Worm (Caenorhabditis elegans): ENCODE results near the gene str-181.

Gene str-181

ce11 chrV:12727104-12727637 lies 8.6 kb upstream of the str-181 start, which contains the start of gene R11D1.13:
TSS of gene R11D1.13 (plus strand) at chrV:12727154.
- TF ChIP-seq nhr-67 (tag; optimal IDR thresholded peaks at IDR 0.05), result no peak
- no peak for TF ChIP-seq ama-1 (optimal IDR thresholded peaks at IDR 0.05)
- TF ChIP-seq skn-1 (tag; optimal IDR thresholded peaks at IDR 0.05), result no peak
- TF ChIP-seq pqm-1 (tag; optimal IDR thresholded peaks at IDR 0.05), result no peak
- no peak for TF ChIP-seq ceh-28 (tag; optimal IDR thresholded peaks at IDR 0.05)
- TF ChIP-seq lsy-12 (tag; optimal IDR thresholded peaks at IDR 0.05), result no peak
- no peak for TF ChIP-seq fkh-2 (tag; optimal IDR thresholded peaks at IDR 0.05)
- no peak for TF ChIP-seq fkh-10 (GFP tag; optimal IDR thresholded peaks at IDR 0.05)
- TF ChIP-seq ztf-4 (tag; optimal IDR thresholded peaks at IDR 0.05), result no peak
- TF ChIP-seq zag-1 (tag; optimal IDR thresholded peaks at IDR 0.05), result no peak

DNA sequence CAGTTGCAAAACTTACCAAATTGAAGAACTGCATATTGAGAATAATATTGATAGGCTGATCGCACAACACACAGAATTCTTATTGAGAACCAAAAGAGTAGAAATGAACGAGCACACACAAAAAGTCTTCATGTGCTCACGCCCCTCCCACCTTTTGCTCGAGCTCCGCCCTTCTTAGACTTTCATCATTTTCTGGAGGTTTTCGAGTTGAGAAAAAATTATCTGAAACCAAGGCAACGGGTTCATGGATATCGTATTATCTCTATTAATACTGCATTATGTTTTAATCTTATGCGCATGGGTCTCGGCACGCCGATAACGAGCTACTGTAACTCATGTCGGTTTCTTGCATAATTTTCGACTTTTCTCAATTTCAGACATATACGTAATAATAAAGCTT lies 7.4 kb upstream of the str-181 start, which contains the start of gene R11D1.12:
R11D1.12 (minus strand) TSS at position 101 of the 400 bp plus-strand sequence.
- TF ChIP-seq lsy-12 (tag; optimal IDR thresholded peaks at IDR 0.05) (no peak), ceh-9 (tag; optimal IDR thresholded peaks at IDR 0.05) (no peak), elt-3 (tag; optimal IDR thresholded peaks at IDR 0.05) (no peak), nhr-25 (tag; optimal IDR thresholded peaks at IDR 0.05) (no peak), ZK546.5 (tag; optimal IDR thresholded peaks at IDR 0.05) (no peak), egl-5 (tag; optimal IDR thresholded peaks at IDR 0.05) (no peak), nhr-28 (tag; optimal IDR thresholded peaks at IDR 0.05) (no peak), fkh-2 (tag; optimal IDR thresholded peaks at IDR 0.05) (no peak), fkh-10 (GFP tag; optimal IDR thresholded peaks at IDR 0.05) (no peak), unc-39 (tag; optimal IDR thresholded peaks at IDR 0.05) (no peak), hmg-11 (tag; optimal IDR thresholded peaks at IDR 0.05) (no peak), fos-1 (tag; optimal IDR thresholded peaks at IDR 0.05) (no peak), ceh-16 (tag; optimal IDR thresholded peaks at IDR 0.05) (no peak), jun-1 (tag; optimal IDR thresholded peaks at IDR 0.05) (no peak), nhr-77 (tag; optimal IDR thresholded peaks at IDR 0.05) (no peak), ceh-28 (tag; optimal IDR thresholded peaks at IDR 0.05) (no peak), eor-1 (tag; optimal IDR thresholded peaks at IDR 0.05) (no peak)

- TF ChIP-seq elt-1 (tag; optimal IDR thresholded peaks at IDR 0.05) (no peak), ztf-4 (tag; optimal IDR thresholded peaks at IDR 0.05) (no peak), nfya-1 (tag; optimal IDR thresholded peaks at IDR 0.05; ENCODE audit: insufficient read depth) (no peak), fkh-2 (tag; optimal IDR thresholded peaks at IDR 0.05) (no peak), mml-1 (tag; optimal IDR thresholded peaks at IDR 0.05) (no peak), nhr-76 (tag; optimal IDR thresholded peaks at IDR 0.05) (no peak), ztf-11 (tag; optimal IDR thresholded peaks at IDR 0.05) (no peak), unc-62 (GFP tag; optimal IDR thresholded peaks at IDR 0.05) (no peak), ceh-82 (tag; optimal IDR thresholded peaks at IDR 0.05) (no peak), tbx-2 (tag; optimal IDR thresholded peaks at IDR 0.05) (no peak)
These were observed 1.2 kb upstream of the str-181 start, which contains the start of gene R11D1.7 for ce11 chrV:12719713-12720112. TSS of gene R11D1.7 (plus strand) at chrV:12720013.

DNA sequence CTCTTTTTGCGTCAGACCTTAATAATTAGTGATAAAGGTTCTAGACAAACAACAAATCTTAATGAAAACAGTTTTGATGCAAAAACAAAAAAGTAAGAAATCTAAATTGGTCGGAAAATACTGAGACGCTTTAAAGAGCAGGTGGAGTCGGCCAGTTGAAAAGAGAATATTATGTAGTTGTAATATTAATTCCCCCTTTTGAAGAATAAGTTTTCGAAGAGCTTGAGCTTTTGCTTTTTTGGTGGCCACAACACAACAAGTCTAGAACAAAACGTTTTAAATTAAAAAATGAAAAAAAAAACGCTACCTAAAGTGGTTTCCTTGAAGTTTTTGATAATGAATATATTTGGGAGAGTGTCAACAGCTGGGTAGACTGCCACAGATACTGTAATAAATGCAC lies 2.1 kb downstream of the str-181 start, which contains the start of gene str-178:
str-178 (minus strand) TSS at position 101 of the 400 bp plus-strand sequence.
- TF ChIP-seq ceh-16 (tag; optimal IDR thresholded peaks at IDR 0.05) (no peak), ama-1 (optimal IDR thresholded peaks at IDR 0.05) (no peak), lsy-12 (tag; optimal IDR thresholded peaks at IDR 0.05) (no peak), fos-1 (tag; optimal IDR thresholded peaks at IDR 0.05) (no peak), ceh-28 (tag; optimal IDR thresholded peaks at IDR 0.05) (no peak), sea-2 (GFP tag; optimal IDR thresholded peaks at IDR 0.05) (no peak), lin-39 (tag; optimal IDR thresholded peaks at IDR 0.05) (no peak), jun-1 (tag; optimal IDR thresholded peaks at IDR 0.05) (no peak), unc-39 (tag; optimal IDR thresholded peaks at IDR 0.05) (no peak), zag-1 (tag; optimal IDR thresholded peaks at IDR 0.05) (no peak), nhr-43 (tag; optimal IDR thresholded peaks at IDR 0.05; ENCODE audit: poor library complexity, severe bottlenecking) (no peak)

DNA sequence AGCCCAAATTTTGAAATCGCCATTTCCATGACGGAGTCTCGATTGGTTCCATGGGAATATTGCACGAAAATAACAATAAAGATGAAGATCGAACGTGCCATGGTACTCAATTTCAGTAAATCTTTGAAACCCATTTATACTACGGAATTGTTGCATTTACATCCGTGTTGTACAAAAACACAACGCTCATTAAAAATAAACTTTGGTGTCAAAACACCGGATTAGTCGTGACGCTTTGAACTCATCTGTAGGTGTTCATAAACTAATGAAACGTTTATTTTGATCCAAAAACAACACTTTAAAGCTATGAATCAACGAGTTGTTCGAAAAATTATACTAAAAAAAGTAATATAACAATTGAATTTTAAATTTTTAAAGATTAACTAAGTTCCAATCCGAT lies 4.4 kb downstream of the str-181 start, which contains the start of gene R11D1.4:
R11D1.4 (minus strand) TSS at position 101 of the 400 bp plus-strand sequence.
- no peak for TF ChIP-seq tbx-2 (tag; optimal IDR thresholded peaks at IDR 0.05)
- no peak for TF ChIP-seq daf-12 (tag; optimal IDR thresholded peaks at IDR 0.05)
- no peak for TF ChIP-seq unc-62 (GFP tag; optimal IDR thresholded peaks at IDR 0.05)
- TF ChIP-seq fkh-2 (tag; optimal IDR thresholded peaks at IDR 0.05), result no peak
- no peak for TF ChIP-seq unc-39 (tag; optimal IDR thresholded peaks at IDR 0.05)
- TF ChIP-seq nhr-23 (tag; optimal IDR thresholded peaks at IDR 0.05), result no peak
- no peak for TF ChIP-seq egl-27 (tag; optimal IDR thresholded peaks at IDR 0.05)
- TF ChIP-seq pqm-1 (tag; optimal IDR thresholded peaks at IDR 0.05), result no peak
- no peak for TF ChIP-seq nhr-237 (tag; optimal IDR thresholded peaks at IDR 0.05)
- no peak for TF ChIP-seq mdl-1 (tag; optimal IDR thresholded peaks at IDR 0.05)

Measured in whole organism, L3 larva.